Fruit fly (Drosophila melanogaster) whole organism, embryonic: Measurements from ENCODE around the gene CG14427.
A peak's percentile ranks its signal among the peaks of the same experiment; 100 is the strongest.

Experiments used
- Aef1 ChIP-seq: fragments of 200-800 bp; sonication (Bioruptor generic); IDR thresholded peaks from 3 replicates; pipeline ENCODE4 v1.3.6; 2022; ENCODE audit warnings: missing biosample characterization, missing genetic modification characterization
- CG11247 ChIP-seq: fragments of 200-800 bp; sonication (Bioruptor generic); IDR thresholded peaks from 2 replicates; pipeline ENCODE4 v1.3.6; 2022; ENCODE audit warnings: missing biosample characterization, missing genetic modification characterization
- CG12769 ChIP-seq: fragments of 200-800 bp; sonication (Bioruptor generic); optimal IDR thresholded peaks from 2 replicates; lab custom pipeline; 2019; ENCODE audit warnings: missing biosample characterization, mild to moderate bottlenecking, missing genetic modification characterization, moderate library complexity
- CG13296 ChIP-seq: fragments of 200-800 bp; sonication (Bioruptor generic); optimal IDR thresholded peaks from 3 replicates; lab custom pipeline; 2018; ENCODE audit warnings: missing biosample characterization, mild to moderate bottlenecking, missing genetic modification characterization
- CG14050 ChIP-seq: fragments of 200-800 bp; sonication (Bioruptor generic); IDR thresholded peaks from 3 replicates; pipeline ENCODE4 v1.3.6; 2022; ENCODE audit warnings: missing biosample characterization, missing genetic modification characterization
- CG16813 ChIP-seq: fragments of 200-800 bp; sonication (Bioruptor generic); IDR thresholded peaks from 3 replicates; pipeline ENCODE4 v1.3.6; 2022; ENCODE audit warnings: missing biosample characterization, missing genetic modification characterization; ENCODE audit not compliant: partially characterized antibody
- CG17328 ChIP-seq: fragments of 200-800 bp; sonication (Bioruptor generic); IDR thresholded peaks from 2 replicates; pipeline ENCODE4 v1.3.6; 2022; ENCODE audit warnings: missing biosample characterization, missing genetic modification characterization
- CG17361 ChIP-seq: fragments of 200-800 bp; sonication (Bioruptor generic); IDR thresholded peaks from 3 replicates; pipeline ENCODE4 v1.3.6; 2022; ENCODE audit warnings: missing biosample characterization, missing genetic modification characterization
- CG18476 ChIP-seq: fragments of 200-800 bp; sonication (Bioruptor generic); optimal IDR thresholded peaks from 2 replicates; lab custom pipeline; 2016; ENCODE audit warnings: missing biosample characterization, mild to moderate bottlenecking, missing genetic modification characterization
- CG2120 ChIP-seq: fragments of 200-800 bp; sonication (Bioruptor generic); optimal IDR thresholded peaks from 3 replicates; lab custom pipeline; 2016; ENCODE audit warnings: missing biosample characterization, missing genetic modification characterization
- CG2875 ChIP-seq: fragments of 200-800 bp; sonication (Bioruptor generic); optimal IDR thresholded peaks from 2 replicates; lab custom pipeline; 2017; ENCODE audit warnings: missing biosample characterization, mild to moderate bottlenecking, missing genetic modification characterization, missing genetic modification reagents
- CG32767 ChIP-seq: fragments of 200-800 bp; sonication (Bioruptor generic); IDR thresholded peaks from 2 replicates; pipeline ENCODE4 v1.3.6; 2022; ENCODE audit warnings: missing biosample characterization, missing genetic modification characterization
- CG3726 ChIP-seq: fragments of 200-800 bp; sonication (Bioruptor generic); IDR thresholded peaks from 3 replicates; pipeline ENCODE4, ENCODE4 v1.3.6; 2022; ENCODE audit warnings: missing biosample characterization, missing genetic modification characterization
- CG6791 ChIP-seq: fragments of 200-800 bp; sonication (Bioruptor generic); IDR thresholded peaks from 3 replicates; pipeline ENCODE4 v1.3.6; 2022; ENCODE audit warnings: missing biosample characterization, missing genetic modification characterization; ENCODE audit not compliant: partially characterized antibody
- CG8359 ChIP-seq: fragments of 200-800 bp; sonication (Bioruptor generic); optimal IDR thresholded peaks from 2 replicates; lab custom pipeline; 2017; ENCODE audit warnings: missing biosample characterization, mild to moderate bottlenecking, missing genetic modification characterization, borderline replicate concordance
- CrebB ChIP-seq: fragments of 200-800 bp; sonication (Bioruptor generic); optimal IDR thresholded peaks from 3 replicates; lab custom pipeline; 2018; ENCODE audit warnings: missing biosample characterization, mild to moderate bottlenecking, missing genetic modification characterization
- Dbx ChIP-seq: fragments of 200-800 bp; sonication (Bioruptor generic); IDR thresholded peaks from 3 replicates; pipeline ENCODE4 v1.3.6; 2022; ENCODE audit warnings: missing biosample characterization, missing genetic modification characterization
- Ets65A ChIP-seq: fragments of 200-800 bp; sonication (Bioruptor generic); peaks from one replicate; lab custom pipeline; 2016; ENCODE audit warnings: missing biosample characterization, missing genetic modification characterization
- Fer1 ChIP-seq: fragments of 200-800 bp; sonication (Bioruptor generic); optimal IDR thresholded peaks from 2 replicates; lab custom pipeline; 2017; ENCODE audit warnings: missing biosample characterization, mild to moderate bottlenecking, missing genetic modification characterization
- Fer3 ChIP-seq: fragments of 200-800 bp; sonication (Bioruptor generic); optimal IDR thresholded peaks from 2 replicates; lab custom pipeline; 2018; ENCODE audit warnings: missing biosample characterization, mild to moderate bottlenecking, missing genetic modification characterization, moderate library complexity
- HLHmδ ChIP-seq: fragments of 200-800 bp; sonication (Bioruptor generic); optimal IDR thresholded peaks from 2 replicates; lab custom pipeline; 2018; ENCODE audit warnings: missing biosample characterization, mild to moderate bottlenecking, missing genetic modification characterization, moderate library complexity
- Hr3 ChIP-seq: fragments of 200-800 bp; sonication (Bioruptor generic); optimal IDR thresholded peaks from 3 replicates; lab custom pipeline; 2016; ENCODE audit warnings: missing biosample characterization, missing genetic modification characterization
- Meics ChIP-seq: fragments of 200-800 bp; sonication (Bioruptor generic); optimal IDR thresholded peaks from 2 replicates; lab custom pipeline; 2017; ENCODE audit warnings: missing biosample characterization, mild to moderate bottlenecking, missing genetic modification characterization
- NC2β ChIP-seq: fragments of 200-800 bp; sonication (Bioruptor generic); optimal IDR thresholded peaks from 2 replicates; lab custom pipeline; 2016; ENCODE audit warnings: missing biosample characterization, missing genetic modification characterization
- Sry-β ChIP-seq: fragments of 200-800 bp; sonication (Bioruptor generic); optimal IDR thresholded peaks from 2 replicates; lab custom pipeline; 2018; ENCODE audit warnings: missing biosample characterization, mild to moderate bottlenecking, missing genetic modification characterization, moderate library complexity
- Taf1 ChIP-seq: fragments of 200-800 bp; sonication (Bioruptor generic); IDR thresholded peaks from 2 replicates; pipeline ENCODE4 v1.3.6; 2022; ENCODE audit warnings: missing biosample characterization, missing genetic modification characterization
- Trl ChIP-seq, 3 experiments: fragments of >200 bp in 2 of 3; fragments of 200-800 bp in 1 of 3; sonication (Bioruptor generic) in 1 of 3; optimal IDR thresholded peaks; 2 replicates in 1 of 3; 3 replicates in 2 of 3; lab custom pipeline; 2016 to 2017; ENCODE audit warnings: missing biosample characterization in 1 of 3, missing genetic modification characterization in 1 of 3
- aop ChIP-seq: fragments of 200-800 bp; sonication (Bioruptor generic); IDR thresholded peaks from 2 replicates; pipeline ENCODE4 v1.3.6; 2022; ENCODE audit warnings: missing biosample characterization, missing genetic modification characterization
- ash1 ChIP-seq: fragments of 200-800 bp; sonication (Bioruptor generic); optimal IDR thresholded peaks from 2 replicates; lab custom pipeline; 2018; ENCODE audit warnings: missing biosample characterization, mild to moderate bottlenecking, missing genetic modification characterization
- br ChIP-seq: fragments of >200 bp; optimal IDR thresholded peaks from 2 replicates; lab custom pipeline; 2017
- caup ChIP-seq: fragments of 200-800 bp; sonication (Bioruptor generic); optimal IDR thresholded peaks from 3 replicates; lab custom pipeline; 2017; ENCODE audit warnings: missing biosample characterization, mild to moderate bottlenecking, missing genetic modification characterization, moderate library complexity; ENCODE audit not compliant: severe bottlenecking
- cg ChIP-seq: fragments of 200-800 bp; sonication (Bioruptor generic); optimal IDR thresholded peaks from 3 replicates; lab custom pipeline; 2019; ENCODE audit warnings: missing biosample characterization, mild to moderate bottlenecking, missing genetic modification characterization, moderate library complexity
- chinmo ChIP-seq: fragments of 200-800 bp; sonication (Bioruptor generic); IDR thresholded peaks from 4 replicates; pipeline ENCODE4 v1.3.6; 2022; ENCODE audit warnings: missing biosample characterization, missing genetic modification characterization; ENCODE audit not compliant: partially characterized antibody
- croc ChIP-seq: fragments of 200-800 bp; sonication (Bioruptor generic); conservative IDR thresholded peaks from 3 replicates; pipeline ENCODE4 v1.3.6; 2022; ENCODE audit warnings: missing biosample characterization, missing genetic modification characterization
- fd102C ChIP-seq: fragments of 200-800 bp; sonication (Bioruptor generic); optimal IDR thresholded peaks from 2 replicates; lab custom pipeline; 2018; ENCODE audit warnings: missing biosample characterization, mild to moderate bottlenecking, missing genetic modification characterization, moderate library complexity
- fru ChIP-seq: fragments of >200 bp; optimal IDR thresholded peaks from 2 replicates; lab custom pipeline; 2017
- insv ChIP-seq, 2 experiments: fragments of 200-800 bp; sonication (Bioruptor generic); optimal IDR thresholded peaks; 3 replicates each; lab custom pipeline; 2016 to 2018; ENCODE audit warnings: missing biosample characterization in 2 of 2, missing genetic modification characterization in 2 of 2
- inv ChIP-seq: fragments of 200-800 bp; sonication (Bioruptor generic); IDR thresholded peaks from 2 replicates; pipeline ENCODE4 v1.3.6; 2022; ENCODE audit warnings: missing biosample characterization, missing genetic modification characterization; ENCODE audit not compliant: partially characterized antibody
- klu ChIP-seq: fragments of 200-800 bp; sonication (Bioruptor generic); IDR thresholded peaks from 2 replicates; pipeline ENCODE4 v1.3.6; 2022; ENCODE audit warnings: missing biosample characterization, missing genetic modification characterization
- lilli ChIP-seq: fragments of 200-800 bp; sonication (Bioruptor generic); optimal IDR thresholded peaks from 3 replicates; lab custom pipeline; 2016; ENCODE audit warnings: missing biosample characterization, missing genetic modification characterization
- lov ChIP-seq, 2 experiments: fragments of 200-800 bp in 1 of 2; fragments of >200 bp in 1 of 2; sonication (Bioruptor generic) in 1 of 2; IDR thresholded peaks in 1 of 2; optimal IDR thresholded peaks in 1 of 2; 2 replicates in 1 of 2; 3 replicates in 1 of 2; pipeline versions ENCODE4 v1.3.6 to Lab custom; 2017 to 2022; ENCODE audit warnings: missing biosample characterization in 1 of 2, missing genetic modification characterization in 1 of 2
- luna ChIP-seq: fragments of 200-800 bp; sonication (Bioruptor generic); optimal IDR thresholded peaks from 2 replicates; lab custom pipeline; 2016; ENCODE audit warnings: missing biosample characterization, missing genetic modification characterization
- mld ChIP-seq: fragments of 200-800 bp; sonication (Bioruptor generic); IDR thresholded peaks from 3 replicates; pipeline ENCODE4 v1.3.6; 2022; ENCODE audit warnings: missing biosample characterization, missing genetic modification characterization; ENCODE audit not compliant: partially characterized antibody
- p53 ChIP-seq: fragments of 200-800 bp; sonication (Bioruptor generic); optimal IDR thresholded peaks from 2 replicates; lab custom pipeline; 2016; ENCODE audit warnings: missing biosample characterization, missing genetic modification characterization
- schlank ChIP-seq: fragments of 200-800 bp; sonication (Bioruptor generic); optimal IDR thresholded peaks from 2 replicates; lab custom pipeline; 2018; ENCODE audit warnings: missing biosample characterization, mild to moderate bottlenecking, missing genetic modification characterization
- sd ChIP-seq: fragments of 200-800 bp; sonication (Bioruptor generic); optimal IDR thresholded peaks from 3 replicates; lab custom pipeline; 2018; ENCODE audit warnings: missing biosample characterization, mild to moderate bottlenecking, missing genetic modification characterization, moderate library complexity
- stc ChIP-seq: fragments of 200-800 bp; sonication (Bioruptor generic); IDR thresholded peaks from 2 replicates; pipeline ENCODE4 v1.3.6; 2022; ENCODE audit warnings: missing biosample characterization, missing genetic modification characterization
- tll ChIP-seq, 2 experiments: fragments of 200-800 bp in 1 of 2; fragments of >200 bp in 1 of 2; sonication (Bioruptor generic) in 1 of 2; optimal IDR thresholded peaks; 2 replicates each; lab custom pipeline; 2017 to 2019; ENCODE audit warnings: missing biosample characterization in 2 of 2, missing genetic modification characterization in 2 of 2, mild to moderate bottlenecking in 1 of 2, moderate library complexity in 1 of 2
- yki ChIP-seq: fragments of >200 bp; optimal IDR thresholded peaks from 3 replicates; lab custom pipeline; 2018
- zen2 ChIP-seq: fragments of 200-800 bp; sonication (Bioruptor generic); IDR thresholded peaks from 3 replicates; pipeline ENCODE4 v1.3.6; 2022; ENCODE audit warnings: missing biosample characterization, missing genetic modification characterization; ENCODE audit not compliant: partially characterized antibody

Gene CG14427

DNA sequence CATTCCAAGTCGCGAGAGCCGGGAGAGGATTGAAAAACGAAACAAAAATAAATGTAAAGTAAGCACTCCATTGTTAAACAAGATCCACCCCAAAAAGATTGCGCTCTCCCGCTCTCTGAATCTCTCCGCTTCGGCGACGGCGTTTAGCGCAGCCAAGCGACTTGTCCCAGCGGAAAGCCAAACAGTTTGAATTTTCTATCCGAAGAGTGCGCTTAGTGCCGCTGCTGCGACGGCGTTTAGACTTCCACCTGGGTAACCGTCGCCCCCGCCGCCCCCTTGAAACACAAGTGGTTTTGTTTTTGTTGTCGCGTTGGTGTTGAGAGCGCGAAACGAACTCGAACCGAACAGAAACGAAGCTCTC, 41.9 kb upstream of the CG14427 start, which contains the start of gene Inx2 (continued):
- TF ChIP-seq croc: no peak
- no peak for TF ChIP-seq klu (GFP tag; lab: Robert Waterston, UW)
- TF ChIP-seq cg: no peak
- TF ChIP-seq aop (GFP tag; lab: Robert Waterston, UW): no peak
- peak; percentile 22 for TF ChIP-seq ash1 (GFP tag; lab: Kevin White, UChicago)
- peak; percentile 72 for TF ChIP-seq Fer1 (GFP tag; lab: Kevin White, UChicago)
- TF ChIP-seq CG32767 (GFP tag; lab: Robert Waterston, UW): 0 out of 2 replicates have a peak, but pooled peaks have one; percentile 9
- TF ChIP-seq Trl (optimal IDR thresholded peaks at IDR 0.05; lab: Kevin White, UChicago): peak; percentile 88 to 94
- peak; percentile 57 for TF ChIP-seq Trl (GFP tag; optimal IDR thresholded peaks at IDR 0.05; lab: Kevin White, UChicago)
- peak; percentile 49 for TF ChIP-seq CG13296 (GFP tag; lab: Kevin White, UChicago)
- TF ChIP-seq insv (GFP tag; optimal IDR thresholded peaks at IDR 0.05; lab: Kevin White, UChicago): no peak
- no peak for TF ChIP-seq Fer3 (tag; lab: Kevin White, UChicago)
- no peak; the same call in 2 of the 3 replicates for TF ChIP-seq CG6791
- no peak for TF ChIP-seq Taf1 (GFP tag; lab: Robert Waterston, UW)
- TF ChIP-seq Hr3 (GFP tag; lab: Kevin White, UChicago): no peak
- TF ChIP-seq Sry-β (GFP tag; lab: Kevin White, UChicago): no peak
- no peak for TF ChIP-seq Ets65A (GFP tag; lab: Kevin White, UChicago)
- TF ChIP-seq yki (lab: Kevin White, UChicago): peak; percentile 65
- no peak for TF ChIP-seq CG8359 (GFP tag; lab: Kevin White, UChicago)
- TF ChIP-seq CG17328 (GFP tag; lab: Robert Waterston, UW): peak; percentile 34; the same call in 1 of the 2 replicates
- TF ChIP-seq p53 (GFP tag; lab: Kevin White, UChicago): no peak
- TF ChIP-seq Meics (GFP tag; lab: Kevin White, UChicago): peak; percentile 45
- TF ChIP-seq NC2β: no peak
- no peak for TF ChIP-seq fru (lab: Kevin White, UChicago)
- TF ChIP-seq CG2120 (GFP tag; lab: Kevin White, UChicago): no peak
- peak; percentile 53; the same call in 1 of the 3 replicates for TF ChIP-seq Dbx
- no peak for TF ChIP-seq stc (GFP tag; lab: Robert Waterston, UW)
- no peak for TF ChIP-seq lov (optimal IDR thresholded peaks at IDR 0.05; lab: Kevin White, UChicago)
- TF ChIP-seq lov (GFP tag; IDR thresholded peaks at IDR 0.05; lab: Robert Waterston, UW): no peak
- TF ChIP-seq CG12769 (tag; lab: Kevin White, UChicago): peak; percentile 83
- 0 out of 2 replicates have a peak, but pooled peaks have one; percentile 12 for TF ChIP-seq inv
- no peak for TF ChIP-seq fd102C (GFP tag; lab: Kevin White, UChicago)

DNA sequence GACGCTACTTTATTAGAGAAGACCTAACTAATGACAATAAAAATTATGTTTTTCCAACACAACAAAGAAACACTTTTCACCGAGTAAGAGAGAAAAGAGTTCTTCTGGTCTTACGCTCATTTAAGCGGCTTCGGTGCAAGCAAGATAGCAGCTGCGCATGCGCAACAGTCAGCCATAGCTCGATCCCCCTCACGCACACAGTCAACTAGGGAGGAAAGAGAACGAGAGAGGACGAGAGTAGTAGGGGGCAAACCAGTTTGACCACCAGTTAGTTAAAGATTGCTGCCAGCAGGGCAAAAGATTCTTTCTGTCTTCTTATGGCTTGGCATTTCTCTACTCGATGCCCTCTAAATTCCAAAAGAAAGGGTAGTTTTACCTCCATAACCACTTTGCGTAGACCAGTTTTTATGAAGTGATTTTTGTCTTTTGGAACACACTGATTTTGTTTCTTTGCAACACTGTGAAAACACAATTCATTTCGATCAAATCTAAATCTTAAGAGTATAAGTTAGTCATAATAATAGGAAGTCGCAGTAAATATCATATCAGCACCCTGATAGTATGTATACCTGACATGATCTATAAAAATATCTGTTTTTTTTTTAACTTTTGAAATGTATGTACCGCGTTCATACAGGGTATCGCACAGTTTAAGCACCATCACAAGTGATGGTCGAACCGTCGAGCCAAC, 39.8 kb upstream of the CG14427 start:
- TF ChIP-seq CG14050 (no peak), zen2 (GFP tag; lab: Robert Waterston, UW) (no peak), lilli (GFP tag; lab: Kevin White, UChicago) (peak; percentile 28), caup (GFP tag; lab: Kevin White, UChicago) (no peak), sd (tag; lab: Kevin White, UChicago) (peak; percentile 46), CG17361 (GFP tag; lab: Robert Waterston, UW) (peak; percentile 80; the same call in 2 of the 3 replicates), CrebB (tag; lab: Kevin White, UChicago) (no peak), CG3726 (no peak), Aef1 (GFP tag; lab: Robert Waterston, UW) (no peak), CG2875 (GFP tag; lab: Kevin White, UChicago) (no peak), mld (no peak), br (no peak), chinmo (GFP tag; lab: Robert Waterston, UW) (peak; percentile 81; the same call in 2 of the 4 replicates), schlank (tag; lab: Kevin White, UChicago) (no peak), luna (GFP tag; lab: Kevin White, UChicago) (no peak), tll (GFP tag; optimal IDR thresholded peaks at IDR 0.05; lab: Kevin White, UChicago) (no peak), CG11247 (GFP tag; lab: Robert Waterston, UW) (no peak), CG18476 (no peak), CG16813 (GFP tag; lab: Robert Waterston, UW) (no peak), HLHmδ (GFP tag; lab: Kevin White, UChicago) (no peak)
